Worm (Caenorhabditis elegans) whole organism, early embryonic: ENCODE results near the gene srg-10.

ENCODE experiments used
- B0310.2 ChIP-seq: sonication (generic microtip); optimal IDR thresholded peaks from 2 replicates; lab custom pipeline; 2016; ENCODE audit warnings: mild to moderate bottlenecking, missing genetic modification characterization, missing compliant biosample characterization
- F13C5.2 ChIP-seq: sonication (generic microtip); optimal IDR thresholded peaks from 2 replicates; lab custom pipeline; 2017; ENCODE audit warnings: mild to moderate bottlenecking, missing genetic modification characterization, inconsistent platforms, missing compliant biosample characterization
- aly-1 ChIP-seq: sonication (generic microtip); optimal IDR thresholded peaks from 2 replicates; lab custom pipeline; 2016; ENCODE audit warnings: missing genetic modification characterization, missing compliant biosample characterization
- ama-1 ChIP-seq: fragments of 150-350 bp; optimal IDR thresholded peaks from 2 replicates; lab custom pipeline; 2014
- ceh-13 ChIP-seq: fragments of 200-800 bp; sonication (Bioruptor generic); optimal IDR thresholded peaks from 2 replicates; lab custom pipeline; 2018; ENCODE audit warnings: mild to moderate bottlenecking, missing genetic modification characterization, missing compliant biosample characterization
- ceh-36 ChIP-seq: sonication (generic microtip); optimal IDR thresholded peaks from 2 replicates; lab custom pipeline; 2016; ENCODE audit warnings: missing genetic modification characterization, inconsistent platforms, missing compliant biosample characterization
- ets-7 ChIP-seq: sonication (generic microtip); optimal IDR thresholded peaks from 2 replicates; lab custom pipeline; 2016; ENCODE audit warnings: missing genotype, missing genetic modification characterization, missing compliant biosample characterization
- flt-1 ChIP-seq: fragments of 200-800 bp; sonication (Bioruptor generic); IDR thresholded peaks from 2 replicates; pipeline ENCODE4 v1.3.6; 2022; ENCODE audit warnings: missing genetic modification characterization, missing compliant biosample characterization
- hmbx-1 ChIP-seq: sonication (generic microtip); optimal IDR thresholded peaks from 2 replicates; lab custom pipeline; 2016; ENCODE audit warnings: mild to moderate bottlenecking, missing genetic modification characterization, missing compliant biosample characterization
- hmg-4 ChIP-seq: fragments of 200-800 bp; sonication (Bioruptor generic); optimal IDR thresholded peaks from 2 replicates; lab custom pipeline; 2018; ENCODE audit warnings: mild to moderate bottlenecking, missing genetic modification characterization, missing compliant biosample characterization
- hnd-1 ChIP-seq: sonication (generic microtip); optimal IDR thresholded peaks from 2 replicates; lab custom pipeline; 2016; ENCODE audit warnings: missing genetic modification characterization, missing compliant biosample characterization
- pes-1 ChIP-seq: fragments of 200-800 bp; sonication (Bioruptor generic); IDR thresholded peaks from 2 replicates; pipeline ENCODE4 v1.3.6; 2022; ENCODE audit warnings: missing genetic modification reagents, missing genetic modification characterization, missing compliant biosample characterization
- scrt-1 ChIP-seq: fragments of 200-800 bp; sonication (Bioruptor generic); IDR thresholded peaks from 2 replicates; pipeline ENCODE4 v1.3.6; 2022; ENCODE audit warnings: missing genetic modification characterization, missing compliant biosample characterization
- sea-1 ChIP-seq: fragments of 200-800 bp; sonication (Bioruptor generic); conservative IDR thresholded peaks from 2 replicates; pipeline ENCODE4 v1.3.6; 2022; ENCODE audit warnings: missing genetic modification characterization, missing compliant biosample characterization
- tbx-11 ChIP-seq: fragments of 200-800 bp; sonication (Bioruptor generic); IDR thresholded peaks from 2 replicates; pipeline ENCODE4 v1.3.6; 2022; ENCODE audit warnings: missing genetic modification characterization, missing compliant biosample characterization
- tbx-37 ChIP-seq: fragments of 200-800 bp; sonication (Bioruptor generic); conservative IDR thresholded peaks from 2 replicates; pipeline ENCODE4 v1.3.6; 2022; ENCODE audit warnings: missing genetic modification reagents, missing genetic modification characterization, missing compliant biosample characterization
- tra-4 ChIP-seq: sonication (generic microtip); optimal IDR thresholded peaks from 2 replicates; lab custom pipeline; 2017; ENCODE audit warnings: missing genetic modification characterization, missing compliant biosample characterization

srg-10 gene

DNA sequence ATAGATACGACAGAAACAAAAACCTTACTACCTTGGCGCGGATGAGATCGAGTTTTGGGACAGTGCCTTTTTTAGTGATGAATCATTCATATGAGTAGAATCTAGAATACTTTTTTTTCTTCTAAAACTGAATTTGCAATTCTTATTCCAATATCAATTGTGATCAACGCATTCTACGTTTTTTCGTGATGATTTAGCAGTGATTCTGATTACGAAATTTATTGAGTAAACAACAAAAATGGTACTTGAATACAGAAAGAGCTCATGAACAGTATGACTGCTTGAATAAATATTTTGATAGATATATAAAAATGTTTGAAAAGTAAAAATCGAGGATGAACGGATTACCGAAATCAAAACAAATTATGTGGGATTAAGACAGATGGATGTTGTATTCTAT lies 37.5 kb downstream of the srg-10 start, which contains the start of gene him-18:
him-18 (minus strand) TSS at position 101 of the 400 bp plus-strand sequence.
- no peak for TF ChIP-seq hmg-4 (GFP tag; lab: Kevin White, UChicago)
- TF ChIP-seq ets-7 (tag; lab: Kevin White, UChicago) = no peak
- no peak for TF ChIP-seq ama-1 (lab: Kevin White, UChicago)
- TF ChIP-seq ceh-13 (GFP tag; lab: Kevin White, UChicago) = no peak
- no peak for TF ChIP-seq tra-4 (tag; lab: Kevin White, UChicago)
- no peak for TF ChIP-seq pes-1 (GFP tag; lab: Robert Waterston, UW)
- TF ChIP-seq scrt-1 (GFP tag; lab: Robert Waterston, UW) = no peak
- no peak for TF ChIP-seq flt-1 (GFP tag; lab: Robert Waterston, UW)
- TF ChIP-seq B0310.2 (tag; lab: Kevin White, UChicago) = no peak
- no peak for TF ChIP-seq tbx-37 (GFP tag; lab: Robert Waterston, UW)
- TF ChIP-seq sea-1 (GFP tag; lab: Robert Waterston, UW) = no peak
- no peak for TF ChIP-seq ceh-36
- TF ChIP-seq aly-1 = no peak
- no peak for TF ChIP-seq F13C5.2 (tag; lab: Kevin White, UChicago)
- no peak for TF ChIP-seq tbx-11 (GFP tag; lab: Robert Waterston, UW)
- no peak for TF ChIP-seq hmbx-1
- TF ChIP-seq hnd-1 = no peak

DNA sequence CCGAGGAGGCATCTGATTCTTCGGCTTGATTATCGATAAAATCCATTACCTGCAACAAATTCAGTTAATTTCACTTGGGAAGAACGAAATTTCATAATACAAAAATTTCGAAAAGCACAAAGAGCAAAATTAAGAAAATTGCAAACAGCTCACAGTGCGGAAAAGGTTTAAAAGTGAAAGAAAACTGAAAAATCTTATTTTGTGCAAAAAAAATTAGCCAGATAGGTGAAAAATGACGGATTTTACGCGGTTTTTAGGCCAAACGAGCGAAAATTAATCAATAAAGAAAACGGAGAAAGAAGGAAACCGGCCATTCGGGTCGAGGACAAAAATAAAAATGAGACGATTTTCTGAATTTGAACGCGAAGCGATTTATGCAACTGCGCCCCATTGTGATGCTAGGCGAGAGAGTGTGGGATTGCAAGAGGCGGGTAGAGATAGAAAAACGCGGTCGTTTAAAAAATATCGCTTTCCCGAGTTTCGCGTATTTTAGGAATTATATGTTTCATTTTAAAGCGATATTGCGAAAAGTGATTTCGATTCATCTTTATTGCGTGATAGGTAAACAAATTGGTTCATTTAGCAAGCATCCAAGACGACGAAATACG lies 43.2 kb downstream of the srg-10 start, which contains the start of gene emb-5:
emb-5 (minus strand) TSS at position 51 of the 608 bp plus-strand sequence.
- TF ChIP-seq tra-4 (tag; lab: Kevin White, UChicago) (no peak), pes-1 (GFP tag; lab: Robert Waterston, UW) (no peak), hmbx-1 (no peak), hmg-4 (GFP tag; lab: Kevin White, UChicago) (no peak), flt-1 (GFP tag; lab: Robert Waterston, UW) (no peak), ceh-36 (no peak), ceh-13 (GFP tag; lab: Kevin White, UChicago) (no peak), F13C5.2 (tag; lab: Kevin White, UChicago) (no peak), aly-1 (no peak), sea-1 (GFP tag; lab: Robert Waterston, UW) (no peak), ets-7 (tag; lab: Kevin White, UChicago) (no peak), tbx-11 (GFP tag; lab: Robert Waterston, UW) (no peak), B0310.2 (tag; lab: Kevin White, UChicago) (no peak), tbx-37 (GFP tag; lab: Robert Waterston, UW) (no peak), ama-1 (lab: Kevin White, UChicago) (no peak)

DNA sequence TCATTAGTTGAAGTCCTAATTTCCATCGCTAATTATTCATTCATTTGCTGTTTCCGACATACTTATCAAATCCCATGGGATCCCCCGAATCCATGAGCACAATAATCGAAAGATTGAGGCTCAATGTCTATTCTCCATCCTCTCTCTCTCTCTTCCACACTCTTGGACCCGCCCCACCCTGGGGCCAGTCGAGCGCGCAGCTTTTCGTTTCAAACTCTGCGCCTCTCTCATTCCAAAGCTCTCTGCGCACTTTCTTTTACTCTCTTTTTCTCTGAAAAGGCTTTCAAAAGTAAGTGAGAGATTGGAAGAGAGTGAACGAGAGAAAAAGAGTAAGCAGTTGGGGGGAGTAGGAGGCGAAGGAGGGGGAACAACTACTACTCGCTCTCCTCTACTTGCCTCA lies 44.2 kb downstream of the srg-10 start, which contains the start of gene acy-1:
acy-1 (plus strand) TSS at position 346 of the 400 bp plus-strand sequence.
- TF ChIP-seq hmg-4 (GFP tag; lab: Kevin White, UChicago) (peak; percentile 56), ceh-13 (GFP tag; lab: Kevin White, UChicago) (no peak), F13C5.2 (tag; lab: Kevin White, UChicago) (peak; percentile 11)

DNA sequence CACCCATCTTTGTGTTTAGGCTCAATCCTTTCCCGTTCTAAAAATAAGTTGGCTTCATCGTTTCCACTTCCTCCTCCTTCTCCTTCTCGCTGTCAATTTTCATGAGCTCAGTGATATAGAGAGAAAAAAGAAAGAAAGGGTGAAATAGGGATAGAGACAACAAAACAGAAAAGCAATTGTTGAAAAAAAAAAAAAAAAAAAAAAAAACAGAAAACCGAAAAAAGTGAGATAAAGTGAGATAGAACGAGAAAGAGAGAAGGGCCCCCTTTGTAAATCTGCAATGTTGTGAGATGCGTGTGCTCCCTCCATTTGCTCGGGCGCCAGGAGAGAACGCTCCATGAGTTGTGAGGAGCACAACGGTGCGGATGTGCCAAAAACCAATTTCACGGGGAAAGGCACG lies 46.4 kb downstream of the srg-10 start:
- TF ChIP-seq pes-1 (GFP tag; lab: Robert Waterston, UW) = no peak
- TF ChIP-seq ama-1 (lab: Kevin White, UChicago) = no peak
- TF ChIP-seq flt-1 (GFP tag; lab: Robert Waterston, UW) = no peak
- TF ChIP-seq tbx-11 (GFP tag; lab: Robert Waterston, UW) = no peak
- no peak for TF ChIP-seq tbx-37 (GFP tag; lab: Robert Waterston, UW)
- TF ChIP-seq F13C5.2 (tag; lab: Kevin White, UChicago) = no peak
- no peak for TF ChIP-seq ets-7 (tag; lab: Kevin White, UChicago)
